Worm (Caenorhabditis elegans) whole organism, young adult: ENCODE results near the gene C17H12.5.

Experiments used
- C17E4.6 ChIP-seq: fragments of 200-800 bp; sonication (Bioruptor generic); IDR thresholded peaks from 2 replicates; pipeline ENCODE4 v1.3.6; 2022; ENCODE audit warnings: missing genetic modification reagents, missing genetic modification characterization, missing compliant biosample characterization
- F37B4.10 ChIP-seq: fragments of 200-800 bp; sonication (Bioruptor generic); IDR thresholded peaks from 2 replicates; pipeline ENCODE4 v1.3.6; 2022; ENCODE audit warnings: missing genetic modification characterization, missing compliant biosample characterization
- K11D2.4 ChIP-seq: fragments of 200-800 bp; sonication (Bioruptor generic); IDR thresholded peaks from 2 replicates; pipeline ENCODE4 v1.3.6; 2022; ENCODE audit warnings: missing genetic modification reagents, missing genetic modification characterization, missing compliant biosample characterization
- K12H6.12 ChIP-seq: fragments of 200-800 bp; sonication (Bioruptor generic); optimal IDR thresholded peaks from 2 replicates; lab custom pipeline; 2018; ENCODE audit warnings: mild to moderate bottlenecking, missing genetic modification characterization, missing compliant biosample characterization
- T26A5.8 ChIP-seq: sonication (generic microtip); optimal IDR thresholded peaks from 2 replicates; lab custom pipeline; 2016; ENCODE audit warnings: missing genetic modification characterization, missing compliant biosample characterization
- Y56A3A.18 ChIP-seq: fragments of 200-800 bp; sonication (Bioruptor generic); IDR thresholded peaks from 2 replicates; pipeline ENCODE4 v1.3.6; 2022; ENCODE audit warnings: missing genetic modification reagents, missing genetic modification characterization, missing compliant biosample characterization
- Y67H2A.10 ChIP-seq: fragments of 200-800 bp; sonication (Bioruptor generic); conservative IDR thresholded peaks from 2 replicates; pipeline ENCODE4 v1.3.6; 2022; ENCODE audit warnings: missing genetic modification reagents, missing genetic modification characterization, missing compliant biosample characterization
- akir-1 ChIP-seq: fragments of 200-800 bp; sonication (Bioruptor generic); optimal IDR thresholded peaks from 2 replicates; lab custom pipeline; 2018; ENCODE audit warnings: mild to moderate bottlenecking, missing genetic modification characterization, moderate library complexity, missing compliant biosample characterization
- attf-3 ChIP-seq: fragments of 200-800 bp; sonication (Bioruptor generic); conservative IDR thresholded peaks from 2 replicates; pipeline ENCODE4 v1.3.6; 2022; ENCODE audit warnings: missing genetic modification reagents, missing genetic modification characterization, missing compliant biosample characterization
- cebp-1 ChIP-seq, 2 experiments: fragments of 200-800 bp in 1 of 2; sonication (Bioruptor generic) in 1 of 2; sonication (generic microtip) in 1 of 2; IDR thresholded peaks in 1 of 2; optimal IDR thresholded peaks in 1 of 2; 2 replicates each; pipeline versions ENCODE4 v1.3.6 to Lab custom; 2017 to 2022; ENCODE audit warnings: missing compliant biosample characterization in 2 of 2, missing genetic modification characterization in 2 of 2, mild to moderate bottlenecking in 1 of 2, missing genetic modification reagents in 1 of 2, moderate library complexity in 1 of 2
- ceh-27 ChIP-seq: fragments of 200-800 bp; sonication (Bioruptor generic); optimal IDR thresholded peaks from 2 replicates; lab custom pipeline; 2018; ENCODE audit warnings: mild to moderate bottlenecking, missing genetic modification characterization, moderate library complexity, missing compliant biosample characterization
- ceh-79 ChIP-seq: sonication (generic microtip); optimal IDR thresholded peaks from 2 replicates; lab custom pipeline; 2017; ENCODE audit warnings: mild to moderate bottlenecking, missing genetic modification characterization, missing compliant biosample characterization
- dox-1 ChIP-seq: fragments of 200-800 bp; sonication (Bioruptor generic); IDR thresholded peaks from 2 replicates; pipeline ENCODE4 v1.3.6; 2022; ENCODE audit warnings: missing genetic modification reagents, missing genetic modification characterization, missing compliant biosample characterization
- egl-44 ChIP-seq: fragments of 200-800 bp; sonication (Bioruptor generic); IDR thresholded peaks from 2 replicates; pipeline ENCODE4 v1.3.6; 2022; ENCODE audit warnings: missing genetic modification reagents, missing genetic modification characterization, missing compliant biosample characterization
- ets-4 ChIP-seq: fragments of 200-800 bp; sonication (Bioruptor generic); optimal IDR thresholded peaks from 2 replicates; lab custom pipeline; 2018; ENCODE audit warnings: mild to moderate bottlenecking, missing genetic modification characterization, missing compliant biosample characterization
- hlh-26 ChIP-seq: fragments of 200-800 bp; sonication (Bioruptor generic); conservative IDR thresholded peaks from 2 replicates; pipeline ENCODE4 v1.3.6; 2022; ENCODE audit warnings: missing genetic modification reagents, missing genetic modification characterization, missing compliant biosample characterization
- hmg-1.2 ChIP-seq: fragments of 200-800 bp; sonication (Bioruptor generic); IDR thresholded peaks from 2 replicates; pipeline ENCODE4 v1.3.6; 2022; ENCODE audit warnings: missing genetic modification reagents, missing genetic modification characterization, missing compliant biosample characterization
- let-607 ChIP-seq, 2 experiments: fragments of 200-800 bp in 1 of 2; sonication (Bioruptor generic) in 1 of 2; sonication (generic microtip) in 1 of 2; optimal IDR thresholded peaks; 2 replicates each; lab custom pipeline; 2016 to 2018; ENCODE audit warnings: mild to moderate bottlenecking in 2 of 2, missing compliant biosample characterization in 2 of 2, missing genetic modification characterization in 2 of 2, moderate library complexity in 2 of 2, missing genotype in 1 of 2
- lin-35 ChIP-seq, 3 experiments: fragments of 150-350 bp in 2 of 3; sonication (generic microtip) in 1 of 3; optimal IDR thresholded peaks; 2 replicates each; lab custom pipeline; 2014 to 2018; ENCODE audit warnings: missing biosample characterization in 3 of 3, missing genetic modification characterization in 3 of 3, missing genetic modification reagents in 3 of 3
- lin-40 ChIP-seq: sonication (generic microtip); optimal IDR thresholded peaks from 2 replicates; lab custom pipeline; 2016; ENCODE audit warnings: missing genetic modification characterization, mild to moderate bottlenecking, missing compliant biosample characterization, missing genotype, missing genetic modification reagents
- lin-54 ChIP-seq: fragments of 200-800 bp; sonication (Bioruptor generic); optimal IDR thresholded peaks from 2 replicates; lab custom pipeline; 2018; ENCODE audit warnings: mild to moderate bottlenecking, missing genetic modification characterization, missing compliant biosample characterization
- lir-1 ChIP-seq: fragments of 200-800 bp; sonication (Bioruptor generic); conservative IDR thresholded peaks from 2 replicates; pipeline ENCODE4 v1.3.6; 2022; ENCODE audit warnings: missing genetic modification reagents, missing genetic modification characterization, missing compliant biosample characterization
- madf-3 ChIP-seq: fragments of 200-800 bp; sonication (Bioruptor generic); IDR thresholded peaks from 2 replicates; pipeline ENCODE4 v1.3.6; 2022; ENCODE audit warnings: missing genetic modification reagents, missing genetic modification characterization, missing compliant biosample characterization
- mxl-1 ChIP-seq: sonication (generic microtip); optimal IDR thresholded peaks from 2 replicates; lab custom pipeline; 2016; ENCODE audit warnings: missing genetic modification characterization, missing compliant biosample characterization
- nhr-120 ChIP-seq: fragments of 200-800 bp; sonication (Bioruptor generic); IDR thresholded peaks from 2 replicates; pipeline ENCODE4 v1.3.6; 2022; ENCODE audit warnings: missing genetic modification characterization, missing compliant biosample characterization
- nhr-27 ChIP-seq: fragments of 200-800 bp; sonication (Bioruptor generic); optimal IDR thresholded peaks from 2 replicates; lab custom pipeline; 2018; ENCODE audit warnings: mild to moderate bottlenecking, missing genetic modification characterization, moderate library complexity, missing compliant biosample characterization
- nhr-80 ChIP-seq: sonication (generic microtip); optimal IDR thresholded peaks from 2 replicates; lab custom pipeline; 2016; ENCODE audit warnings: missing genetic modification characterization, missing compliant biosample characterization
- pbrm-1 ChIP-seq: fragments of 200-800 bp; sonication (Bioruptor generic); IDR thresholded peaks from 2 replicates; pipeline ENCODE4 v1.3.6; 2022; ENCODE audit warnings: missing genetic modification reagents, missing genetic modification characterization, missing compliant biosample characterization
- pha-4 ChIP-seq: fragments of 150-350 bp; sonication (generic microtip); optimal IDR thresholded peaks from 2 replicates; lab custom pipeline; 2014; ENCODE audit warnings: missing biosample characterization, missing genetic modification reagents, missing genetic modification characterization
- rpc-1 ChIP-seq, 2 experiments: fragments of 150-350 bp in 1 of 2; sonication (generic microtip) in 1 of 2; optimal IDR thresholded peaks; 2 replicates each; lab custom pipeline; 2014 to 2018; ENCODE audit warnings: missing biosample characterization in 1 of 2, missing genetic modification characterization in 1 of 2, missing genetic modification reagents in 1 of 2, missing genotype in 1 of 2
- sdz-38 ChIP-seq: sonication (generic microtip); optimal IDR thresholded peaks from 2 replicates; lab custom pipeline; 2016; ENCODE audit warnings: missing genotype, missing genetic modification characterization, missing compliant biosample characterization
- sea-2 ChIP-seq: fragments of 200-800 bp; sonication (Bioruptor generic); IDR thresholded peaks from 2 replicates; pipeline ENCODE4 v1.3.6; 2022; ENCODE audit warnings: missing genetic modification characterization, missing compliant biosample characterization
- tlf-1 ChIP-seq: fragments of 200-800 bp; sonication (Bioruptor generic); optimal IDR thresholded peaks from 2 replicates; lab custom pipeline; 2018; ENCODE audit warnings: mild to moderate bottlenecking, missing genetic modification characterization, missing compliant biosample characterization
- unc-62 ChIP-seq: fragments of 150-350 bp; optimal IDR thresholded peaks from 2 replicates; lab custom pipeline; 2014; ENCODE audit warnings: missing biosample characterization, missing genetic modification reagents, missing genetic modification characterization
- zfh-2 ChIP-seq: fragments of 200-800 bp; sonication (Bioruptor generic); conservative IDR thresholded peaks from 2 replicates; pipeline ENCODE4 v1.3.6; 2022; ENCODE audit warnings: missing genetic modification reagents, missing genetic modification characterization, missing compliant biosample characterization
- zim-3 ChIP-seq: sonication (generic microtip); optimal IDR thresholded peaks from 2 replicates; lab custom pipeline; 2017; ENCODE audit warnings: mild to moderate bottlenecking, missing genetic modification characterization, moderate library complexity, missing compliant biosample characterization
- ztf-28 ChIP-seq: fragments of 200-800 bp; sonication (Bioruptor generic); IDR thresholded peaks from 2 replicates; pipeline ENCODE4 v1.3.6; 2022; ENCODE audit warnings: missing genetic modification reagents, missing genetic modification characterization, missing compliant biosample characterization
- ztf-3 ChIP-seq: fragments of 200-800 bp; sonication (Bioruptor generic); optimal IDR thresholded peaks from 2 replicates; lab custom pipeline; 2018; ENCODE audit warnings: mild to moderate bottlenecking, missing genetic modification characterization, missing compliant biosample characterization

The C17H12.5 gene

ce11 chrIV:6818369-6818768, 915 bp upstream of the C17H12.5 start, which contains the start of gene C17H12.8:
C17H12.8 (plus strand) TSS chrIV:6818703.
- TF ChIP-seq nhr-80 (tag; lab: Kevin White, UChicago) = peak; percentile 37
- no peak for TF ChIP-seq akir-1 (GFP tag; lab: Kevin White, UChicago)

- TF ChIP-seq let-607 (tag; optimal IDR thresholded peaks at IDR 0.05; lab: Kevin White, UChicago) = no peak
- no peak for TF ChIP-seq ceh-27 (GFP tag; lab: Kevin White, UChicago)
- no peak for TF ChIP-seq rpc-1 (optimal IDR thresholded peaks at IDR 0.05; lab: Kevin White, UChicago)
- no peak for TF ChIP-seq rpc-1 (tag; optimal IDR thresholded peaks at IDR 0.05; lab: Kevin White, UChicago)
- TF ChIP-seq sdz-38 = no peak
- no peak for TF ChIP-seq unc-62
- no peak for TF ChIP-seq egl-44 (GFP tag; lab: Robert Waterston, UW)
- TF ChIP-seq tlf-1 (GFP tag; lab: Kevin White, UChicago) = no peak
- TF ChIP-seq zim-3 (tag; lab: Kevin White, UChicago) = no peak
Measured at ce11 chrIV:6811808-6812207, 5.6 kb downstream of the C17H12.5 start, which contains the start of gene ceh-48. ceh-48 (plus strand) TSS chrIV:6812108.

- TF ChIP-seq pbrm-1 (GFP tag; lab: Robert Waterston, UW) (0 out of 2 replicates have a peak, but pooled peaks have one; percentile 14), F37B4.10 (GFP tag; lab: Robert Waterston, UW) (0 out of 2 replicates have a peak, but pooled peaks have one; percentile 15), ceh-27 (GFP tag; lab: Kevin White, UChicago) (peak; percentile 3), lin-40 (peak; percentile 37), Y67H2A.10 (no peak), sdz-38 (no peak), ceh-79 (no peak), pha-4 (tag; lab: Kevin White, UChicago) (no peak), C17E4.6 (GFP tag; lab: Robert Waterston, UW) (no peak), hlh-26 (no peak), K11D2.4 (GFP tag; lab: Robert Waterston, UW) (no peak), hmg-1.2 (GFP tag; lab: Robert Waterston, UW) (no peak; the same call in 1 of the 2 replicates), sea-2 (no peak), dox-1 (no peak), lin-54 (GFP tag; lab: Kevin White, UChicago) (no peak), mxl-1 (tag; lab: Kevin White, UChicago) (no peak), nhr-120 (GFP tag; lab: Robert Waterston, UW) (no peak), ztf-3 (no peak), madf-3 (GFP tag; lab: Robert Waterston, UW) (no peak), K12H6.12 (tag; lab: Kevin White, UChicago) (peak; percentile 58), lin-35 (GFP tag; optimal IDR thresholded peaks at IDR 0.05; lab: Kevin White, UChicago) (peak in 1 of 3 experiments; percentile 57), attf-3 (GFP tag; lab: Robert Waterston, UW) (no peak), zfh-2 (no peak)
- TF ChIP-seq, all 124 proteins: peak for 6
Measured at ce11 chrIV:6809756-6810155, 7.7 kb downstream of the C17H12.5 start.

ce11 chrIV:6806475-6807063, 10.9 kb downstream of the C17H12.5 start, which contains the start of gene C17H12.10:
C17H12.10 (plus strand) TSS chrIV:6806799.
- TF ChIP-seq Y56A3A.18 (GFP tag; lab: Robert Waterston, UW) = no peak
- no peak for TF ChIP-seq lir-1 (GFP tag; lab: Robert Waterston, UW)
- TF ChIP-seq ets-4 (GFP tag; lab: Kevin White, UChicago) = no peak
- TF ChIP-seq cebp-1 (GFP tag; IDR thresholded peaks at IDR 0.05; lab: Robert Waterston, UW) = no peak
- peak; percentile 54 for TF ChIP-seq cebp-1 (tag; optimal IDR thresholded peaks at IDR 0.05; lab: Kevin White, UChicago)
- no peak for TF ChIP-seq ztf-28 (GFP tag; lab: Robert Waterston, UW)
- no peak for TF ChIP-seq T26A5.8
- no peak for TF ChIP-seq nhr-27 (tag; lab: Kevin White, UChicago)
- peak; percentile 31 for TF ChIP-seq K12H6.12 (tag; lab: Kevin White, UChicago)
